Worm (Caenorhabditis elegans) whole organism, early embryonic: ENCODE measurements around the gene taf-2.

Source experiments
- aly-1 ChIP-seq: sonication (generic microtip); optimal IDR thresholded peaks from 2 replicates; lab custom pipeline; 2016; ENCODE audit warnings: missing genetic modification characterization, missing compliant biosample characterization
- ama-1 ChIP-seq: fragments of 150-350 bp; optimal IDR thresholded peaks from 2 replicates; lab custom pipeline; 2014
- ceh-13 ChIP-seq: fragments of 200-800 bp; sonication (Bioruptor generic); optimal IDR thresholded peaks from 2 replicates; lab custom pipeline; 2018; ENCODE audit warnings: mild to moderate bottlenecking, missing genetic modification characterization, missing compliant biosample characterization
- ceh-36 ChIP-seq: sonication (generic microtip); optimal IDR thresholded peaks from 2 replicates; lab custom pipeline; 2016; ENCODE audit warnings: missing genetic modification characterization, inconsistent platforms, missing compliant biosample characterization
- ets-7 ChIP-seq: sonication (generic microtip); optimal IDR thresholded peaks from 2 replicates; lab custom pipeline; 2016; ENCODE audit warnings: missing genotype, missing genetic modification characterization, missing compliant biosample characterization
- hmbx-1 ChIP-seq: sonication (generic microtip); optimal IDR thresholded peaks from 2 replicates; lab custom pipeline; 2016; ENCODE audit warnings: mild to moderate bottlenecking, missing genetic modification characterization, missing compliant biosample characterization
- hmg-4 ChIP-seq: fragments of 200-800 bp; sonication (Bioruptor generic); optimal IDR thresholded peaks from 2 replicates; lab custom pipeline; 2018; ENCODE audit warnings: mild to moderate bottlenecking, missing genetic modification characterization, missing compliant biosample characterization
- hnd-1 ChIP-seq: sonication (generic microtip); optimal IDR thresholded peaks from 2 replicates; lab custom pipeline; 2016; ENCODE audit warnings: missing genetic modification characterization, missing compliant biosample characterization
- pes-1 ChIP-seq: fragments of 200-800 bp; sonication (Bioruptor generic); IDR thresholded peaks from 2 replicates; pipeline ENCODE4 v1.3.6; 2022; ENCODE audit warnings: missing genetic modification reagents, missing genetic modification characterization, missing compliant biosample characterization
- scrt-1 ChIP-seq: fragments of 200-800 bp; sonication (Bioruptor generic); IDR thresholded peaks from 2 replicates; pipeline ENCODE4 v1.3.6; 2022; ENCODE audit warnings: missing genetic modification characterization, missing compliant biosample characterization
- sea-1 ChIP-seq: fragments of 200-800 bp; sonication (Bioruptor generic); conservative IDR thresholded peaks from 2 replicates; pipeline ENCODE4 v1.3.6; 2022; ENCODE audit warnings: missing genetic modification characterization, missing compliant biosample characterization
- tbx-11 ChIP-seq: fragments of 200-800 bp; sonication (Bioruptor generic); IDR thresholded peaks from 2 replicates; pipeline ENCODE4 v1.3.6; 2022; ENCODE audit warnings: missing genetic modification characterization, missing compliant biosample characterization
- tbx-37 ChIP-seq: fragments of 200-800 bp; sonication (Bioruptor generic); conservative IDR thresholded peaks from 2 replicates; pipeline ENCODE4 v1.3.6; 2022; ENCODE audit warnings: missing genetic modification reagents, missing genetic modification characterization, missing compliant biosample characterization

ce11 chrIV:3545060-3545459 lies 48.4 kb downstream of the taf-2 start:
- TF ChIP-seq scrt-1 (GFP tag; lab: Robert Waterston, UW) (no peak), hmbx-1 (tag; lab: Kevin White, UChicago) (no peak), sea-1 (GFP tag; lab: Robert Waterston, UW) (no peak), tbx-37 (no peak), ceh-36 (tag; lab: Kevin White, UChicago) (no peak), ama-1 (lab: Kevin White, UChicago) (no peak), pes-1 (GFP tag; lab: Robert Waterston, UW) (no peak), hmg-4 (GFP tag; lab: Kevin White, UChicago) (no peak), ets-7 (no peak), ceh-13 (GFP tag; lab: Kevin White, UChicago) (no peak), tbx-11 (no peak), hnd-1 (tag; lab: Kevin White, UChicago) (no peak), aly-1 (tag; lab: Kevin White, UChicago) (no peak)
